Fruit fly (Drosophila melanogaster) whole organism, embryonic: ENCODE measurements around the gene CG3815.

Source experiments
- Abd-B ChIP-seq: fragments of 200-800 bp; sonication (Bioruptor generic); optimal IDR thresholded peaks from 2 replicates; lab custom pipeline; 2018; ENCODE audit warnings: missing biosample characterization, mild to moderate bottlenecking, missing genetic modification characterization, moderate library complexity
- B-H1 ChIP-seq: fragments of 200-800 bp; sonication (Bioruptor generic); IDR thresholded peaks from 3 replicates; pipeline ENCODE4 v1.3.6; 2022; ENCODE audit warnings: missing biosample characterization, missing genetic modification characterization
- Bdp1 ChIP-seq: fragments of 200-800 bp; sonication (Bioruptor generic); optimal IDR thresholded peaks from 3 replicates; lab custom pipeline; 2016; ENCODE audit warnings: missing biosample characterization, missing genetic modification characterization
- CG1024 ChIP-seq: fragments of 200-800 bp; sonication (Bioruptor generic); IDR thresholded peaks from 2 replicates; pipeline ENCODE4 v1.3.6; 2022; ENCODE audit warnings: missing biosample characterization, missing genetic modification characterization
- CG10274 ChIP-seq: fragments of 200-800 bp; sonication (Bioruptor generic); optimal IDR thresholded peaks from 3 replicates; lab custom pipeline; 2017; ENCODE audit warnings: missing biosample characterization, mild to moderate bottlenecking, missing genetic modification characterization
- CG10654 ChIP-seq: fragments of 200-800 bp; sonication (Bioruptor generic); optimal IDR thresholded peaks from 2 replicates; lab custom pipeline; 2016; ENCODE audit warnings: missing biosample characterization, missing genetic modification characterization
- CG11504 ChIP-seq: fragments of 200-800 bp; sonication (Bioruptor generic); optimal IDR thresholded peaks from 3 replicates; lab custom pipeline; 2019; ENCODE audit warnings: missing biosample characterization, mild to moderate bottlenecking, missing genetic modification characterization, moderate library complexity
- CG1233 ChIP-seq: fragments of 200-800 bp; sonication (Bioruptor generic); optimal IDR thresholded peaks from 4 replicates; lab custom pipeline; 2018; ENCODE audit warnings: missing biosample characterization, mild to moderate bottlenecking, missing genetic modification characterization
- CG15011 ChIP-seq: fragments of 200-800 bp; sonication (Bioruptor generic); optimal IDR thresholded peaks from 3 replicates; lab custom pipeline; 2018; ENCODE audit warnings: missing biosample characterization, mild to moderate bottlenecking, missing genetic modification characterization
- CG1529 ChIP-seq: fragments of 200-800 bp; sonication (Bioruptor generic); optimal IDR thresholded peaks from 3 replicates; lab custom pipeline; 2018; ENCODE audit warnings: missing biosample characterization, missing genetic modification characterization
- CG1603 ChIP-seq: fragments of 200-800 bp; sonication (Bioruptor generic); optimal IDR thresholded peaks from 2 replicates; lab custom pipeline; 2019; ENCODE audit warnings: missing biosample characterization, mild to moderate bottlenecking, missing genetic modification characterization, moderate library complexity
- CG17359 ChIP-seq: fragments of 200-800 bp; sonication (Bioruptor generic); optimal IDR thresholded peaks from 3 replicates; lab custom pipeline; 2018; ENCODE audit warnings: missing biosample characterization, mild to moderate bottlenecking, missing genetic modification characterization, moderate library complexity
- CG18476 ChIP-seq: fragments of 200-800 bp; sonication (Bioruptor generic); optimal IDR thresholded peaks from 2 replicates; lab custom pipeline; 2016; ENCODE audit warnings: missing biosample characterization, mild to moderate bottlenecking, missing genetic modification characterization
- CG2202 ChIP-seq: fragments of 200-800 bp; sonication (Bioruptor generic); optimal IDR thresholded peaks from 2 replicates; lab custom pipeline; 2018; ENCODE audit warnings: missing biosample characterization, mild to moderate bottlenecking, missing genetic modification characterization
- CG3163 ChIP-seq: fragments of 200-800 bp; sonication (Bioruptor generic); optimal IDR thresholded peaks from 3 replicates; lab custom pipeline; 2016; ENCODE audit warnings: missing biosample characterization, missing genetic modification characterization
- CG3407 ChIP-seq: fragments of 200-800 bp; sonication (Bioruptor generic); optimal IDR thresholded peaks from 2 replicates; lab custom pipeline; 2018; ENCODE audit warnings: missing biosample characterization, mild to moderate bottlenecking, missing genetic modification characterization
- CG34376 ChIP-seq: fragments of 200-800 bp; sonication (Bioruptor generic); optimal IDR thresholded peaks from 2 replicates; lab custom pipeline; 2018; ENCODE audit warnings: missing biosample characterization, mild to moderate bottlenecking, missing genetic modification characterization
- CG7556 ChIP-seq: fragments of 200-800 bp; sonication (Bioruptor generic); optimal IDR thresholded peaks from 2 replicates; lab custom pipeline; 2017; ENCODE audit warnings: missing biosample characterization, mild to moderate bottlenecking, missing genetic modification characterization
- CG8290 ChIP-seq, 3 experiments: fragments of 200-800 bp; sonication (Bioruptor generic); optimal IDR thresholded peaks; 2 replicates each; lab custom pipeline; 2016 to 2019; ENCODE audit warnings: missing biosample characterization in 3 of 3, missing genetic modification characterization in 3 of 3, mild to moderate bottlenecking in 2 of 3, moderate library complexity in 1 of 3
- CG9609 ChIP-seq: fragments of 200-800 bp; sonication (Bioruptor generic); optimal IDR thresholded peaks from 3 replicates; lab custom pipeline; 2016; ENCODE audit warnings: missing biosample characterization, missing genetic modification characterization
- CTCF ChIP-seq: fragments of 200-800 bp; sonication (Bioruptor generic); optimal IDR thresholded peaks from 2 replicates; lab custom pipeline; 2017; ENCODE audit warnings: missing biosample characterization, mild to moderate bottlenecking, missing genetic modification characterization, moderate library complexity
- HLH54F ChIP-seq: fragments of 200-800 bp; sonication (Bioruptor generic); optimal IDR thresholded peaks from 3 replicates; lab custom pipeline; 2016; ENCODE audit warnings: missing biosample characterization, missing genetic modification characterization
- Hey ChIP-seq: fragments of 200-800 bp; sonication (Bioruptor generic); optimal IDR thresholded peaks from 3 replicates; lab custom pipeline; 2018; ENCODE audit warnings: missing biosample characterization, mild to moderate bottlenecking, missing genetic modification characterization
- Lhr ChIP-seq: fragments of 200-800 bp; sonication (Bioruptor generic); optimal IDR thresholded peaks from 3 replicates; lab custom pipeline; 2017; ENCODE audit warnings: mild to moderate bottlenecking, missing biosample characterization, missing genetic modification reagents, missing genetic modification characterization
- Mes4 ChIP-seq: fragments of 200-800 bp; sonication (Bioruptor generic); optimal IDR thresholded peaks from 2 replicates; lab custom pipeline; 2016; ENCODE audit warnings: missing biosample characterization, missing genetic modification characterization
- NC2β ChIP-seq: fragments of 200-800 bp; sonication (Bioruptor generic); optimal IDR thresholded peaks from 2 replicates; lab custom pipeline; 2016; ENCODE audit warnings: missing biosample characterization, missing genetic modification characterization
- Oaz ChIP-seq: fragments of 200-800 bp; sonication (Bioruptor generic); IDR thresholded peaks from 2 replicates; pipeline ENCODE4 v1.3.6; 2022; ENCODE audit warnings: missing biosample characterization, missing genetic modification characterization
- Optix ChIP-seq: fragments of 200-800 bp; sonication (Bioruptor generic); IDR thresholded peaks from 3 replicates; pipeline ENCODE4 v1.3.6; 2022; ENCODE audit warnings: missing biosample characterization, missing genetic modification characterization
- Ptx1 ChIP-seq: fragments of 200-800 bp; sonication (Bioruptor generic); IDR thresholded peaks from 2 replicates; pipeline ENCODE4 v1.3.6; 2022; ENCODE audit warnings: missing biosample characterization, missing genetic modification characterization
- Spps ChIP-seq: fragments of 200-800 bp; sonication (Bioruptor generic); optimal IDR thresholded peaks from 2 replicates; lab custom pipeline; 2018; ENCODE audit warnings: missing biosample characterization, mild to moderate bottlenecking, missing genetic modification characterization
- Taf1 ChIP-seq: fragments of 200-800 bp; sonication (Bioruptor generic); IDR thresholded peaks from 2 replicates; pipeline ENCODE4 v1.3.6; 2022; ENCODE audit warnings: missing biosample characterization, missing genetic modification characterization
- Usf ChIP-seq: fragments of 200-800 bp; sonication (Bioruptor generic); optimal IDR thresholded peaks from 2 replicates; lab custom pipeline; 2017; ENCODE audit warnings: missing genotype, missing biosample characterization, missing genetic modification characterization
- Vsx1 ChIP-seq: fragments of 200-800 bp; sonication (Bioruptor generic); optimal IDR thresholded peaks from 2 replicates; lab custom pipeline; 2017; ENCODE audit warnings: missing biosample characterization, mild to moderate bottlenecking, missing genetic modification characterization, missing genetic modification reagents
- ab ChIP-seq: fragments of 200-800 bp; sonication (Bioruptor generic); optimal IDR thresholded peaks from 2 replicates; lab custom pipeline; 2016; ENCODE audit warnings: missing biosample characterization, missing genetic modification characterization
- ato ChIP-seq: fragments of 200-800 bp; sonication (Bioruptor generic); IDR thresholded peaks from 2 replicates; pipeline ENCODE4 v1.3.6; 2022; ENCODE audit warnings: missing biosample characterization, missing genetic modification characterization; ENCODE audit not compliant: partially characterized antibody
- bcd ChIP-seq: fragments of 200-800 bp; sonication (Bioruptor generic); optimal IDR thresholded peaks from 2 replicates; lab custom pipeline; 2017; ENCODE audit warnings: missing biosample characterization, mild to moderate bottlenecking, missing genetic modification characterization
- caup ChIP-seq: fragments of 200-800 bp; sonication (Bioruptor generic); optimal IDR thresholded peaks from 3 replicates; lab custom pipeline; 2017; ENCODE audit warnings: missing biosample characterization, mild to moderate bottlenecking, missing genetic modification characterization, moderate library complexity; ENCODE audit not compliant: severe bottlenecking
- dan ChIP-seq: fragments of 200-800 bp; sonication (Bioruptor generic); IDR thresholded peaks from 2 replicates; pipeline ENCODE4 v1.3.6; 2022; ENCODE audit warnings: missing biosample characterization, missing genetic modification characterization
- esg ChIP-seq: fragments of 200-800 bp; sonication (Bioruptor generic); conservative IDR thresholded peaks from 2 replicates; pipeline ENCODE4 v1.3.6; 2022; ENCODE audit warnings: missing biosample characterization, missing genetic modification characterization
- fd3F ChIP-seq: fragments of 200-800 bp; sonication (Bioruptor generic); optimal IDR thresholded peaks from 2 replicates; lab custom pipeline; 2018; ENCODE audit warnings: missing biosample characterization, mild to moderate bottlenecking, missing genetic modification characterization, moderate library complexity
- hbn ChIP-seq: fragments of 200-800 bp; sonication (Bioruptor generic); IDR thresholded peaks from 2 replicates; pipeline ENCODE4 v1.3.6; 2022; ENCODE audit warnings: missing biosample characterization, missing genetic modification characterization; ENCODE audit not compliant: partially characterized antibody
- jing ChIP-seq: fragments of 200-800 bp; sonication (Bioruptor generic); optimal IDR thresholded peaks from 2 replicates; lab custom pipeline; 2018; ENCODE audit warnings: missing biosample characterization, mild to moderate bottlenecking, missing genetic modification characterization
- nau ChIP-seq: fragments of 200-800 bp; sonication (Bioruptor generic); optimal IDR thresholded peaks from 3 replicates; lab custom pipeline; 2017; ENCODE audit warnings: missing biosample characterization, mild to moderate bottlenecking, missing genetic modification characterization, missing genetic modification reagents
- pho ChIP-seq: fragments of 200-800 bp; sonication (Bioruptor generic); optimal IDR thresholded peaks from 2 replicates; lab custom pipeline; 2016; ENCODE audit warnings: missing biosample characterization, missing genetic modification characterization
- pzg ChIP-seq: fragments of 200-800 bp; sonication (Bioruptor generic); optimal IDR thresholded peaks from 3 replicates; lab custom pipeline; 2018; ENCODE audit warnings: missing biosample characterization, mild to moderate bottlenecking, missing genetic modification characterization, moderate library complexity
- ranshi ChIP-seq: fragments of 200-800 bp; sonication (Bioruptor generic); IDR thresholded peaks from 2 replicates; pipeline ENCODE4 v1.3.6; 2022; ENCODE audit warnings: missing biosample characterization, missing genetic modification characterization
- schlank ChIP-seq: fragments of 200-800 bp; sonication (Bioruptor generic); optimal IDR thresholded peaks from 2 replicates; lab custom pipeline; 2018; ENCODE audit warnings: missing biosample characterization, mild to moderate bottlenecking, missing genetic modification characterization
- slbo ChIP-seq: fragments of 200-800 bp; sonication (Bioruptor generic); IDR thresholded peaks from 2 replicates; pipeline ENCODE4 v1.3.6; 2022; ENCODE audit warnings: missing biosample characterization, missing genetic modification characterization
- stc ChIP-seq: fragments of 200-800 bp; sonication (Bioruptor generic); IDR thresholded peaks from 2 replicates; pipeline ENCODE4 v1.3.6; 2022; ENCODE audit warnings: missing biosample characterization, missing genetic modification characterization
- tgo ChIP-seq: fragments of 200-800 bp; sonication (Bioruptor generic); IDR thresholded peaks from 3 replicates; pipeline ENCODE4 v1.3.6; 2022; ENCODE audit warnings: missing biosample characterization, missing genetic modification characterization
- trem ChIP-seq: fragments of 200-800 bp; optimal IDR thresholded peaks from 3 replicates; lab custom pipeline; 2019; ENCODE audit warnings: missing biosample characterization, mild to moderate bottlenecking, missing genetic modification characterization, moderate library complexity
- wdn ChIP-seq: fragments of 200-800 bp; sonication (Bioruptor generic); IDR thresholded peaks from 2 replicates; pipeline ENCODE4 v1.3.6; 2022; ENCODE audit warnings: missing biosample characterization, missing genetic modification characterization
- yki ChIP-seq: fragments of >200 bp; optimal IDR thresholded peaks from 3 replicates; lab custom pipeline; 2018

Gene CG3815

DNA sequence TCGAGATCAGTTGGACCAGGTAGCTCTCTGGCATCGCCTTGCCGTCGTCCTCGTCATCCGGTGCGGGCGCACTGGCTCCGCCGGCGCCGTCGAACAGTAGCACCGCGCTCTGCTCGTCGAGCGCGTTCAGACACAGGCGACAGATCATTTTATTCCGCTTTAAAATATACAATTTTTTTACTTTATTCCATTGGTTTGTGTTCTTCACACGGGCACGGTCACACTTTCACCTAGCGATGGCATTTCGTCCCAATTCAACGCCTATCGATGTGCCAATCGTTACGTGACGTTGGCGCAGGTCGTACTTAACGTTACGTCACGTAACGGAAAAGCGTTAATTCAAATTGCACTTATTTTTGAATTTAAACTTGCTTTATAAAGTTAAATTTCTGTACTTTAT, 5.9 kb downstream of the CG3815 start, which contains the start of gene CG12219 (continued):
- TF ChIP-seq CG1603 (tag; lab: Kevin White, UChicago) (no peak), ato (peak; percentile 10; the same call in 1 of the 2 replicates), CG3163 (GFP tag; lab: Kevin White, UChicago) (no peak), Hey (tag; lab: Kevin White, UChicago) (no peak), ranshi (no peak), HLH54F (GFP tag; lab: Kevin White, UChicago) (no peak), jing (GFP tag; lab: Kevin White, UChicago) (no peak), yki (lab: Kevin White, UChicago) (no peak), Optix (no peak), CG11504 (tag; lab: Kevin White, UChicago) (no peak), NC2β (GFP tag; lab: Kevin White, UChicago) (no peak), Lhr (GFP tag; lab: Kevin White, UChicago) (peak; percentile 5), CG10274 (GFP tag; lab: Kevin White, UChicago) (no peak), wdn (GFP tag; lab: Robert Waterston, UW) (no peak), Usf (no peak), CTCF (no peak), CG17359 (no peak), esg (GFP tag; lab: Robert Waterston, UW) (no peak), pho (no peak), CG1024 (GFP tag; lab: Robert Waterston, UW) (no peak), CG34376 (GFP tag; lab: Kevin White, UChicago) (no peak), hbn (GFP tag; lab: Robert Waterston, UW) (peak; percentile 65), caup (no peak), CG8290 (GFP tag; optimal IDR thresholded peaks at IDR 0.05; lab: Kevin White, UChicago) (no peak), CG8290 (tag; optimal IDR thresholded peaks at IDR 0.05; lab: Kevin White, UChicago) (no peak), CG2202 (tag; lab: Kevin White, UChicago) (no peak), CG15011 (GFP tag; lab: Kevin White, UChicago) (no peak), CG1233 (GFP tag; lab: Kevin White, UChicago) (no peak), tgo (GFP tag; lab: Robert Waterston, UW) (no peak), CG10654 (GFP tag; lab: Kevin White, UChicago) (no peak), nau (GFP tag; lab: Kevin White, UChicago) (no peak), Ptx1 (GFP tag; lab: Robert Waterston, UW) (no peak), bcd (GFP tag; lab: Kevin White, UChicago) (no peak), Mes4 (GFP tag; lab: Kevin White, UChicago) (no peak), Oaz (no peak), Abd-B (GFP tag; lab: Kevin White, UChicago) (no peak), Bdp1 (GFP tag; lab: Kevin White, UChicago) (no peak), trem (tag; lab: Kevin White, UChicago) (peak; percentile 49), schlank (tag; lab: Kevin White, UChicago) (no peak), slbo (GFP tag; lab: Robert Waterston, UW) (no peak), B-H1 (GFP tag; lab: Robert Waterston, UW) (no peak), fd3F (GFP tag; lab: Kevin White, UChicago) (no peak), CG9609 (GFP tag; lab: Kevin White, UChicago) (no peak), pzg (GFP tag; lab: Kevin White, UChicago) (peak; percentile 72), CG3407 (GFP tag; lab: Kevin White, UChicago) (no peak), ab (GFP tag; lab: Kevin White, UChicago) (no peak), Taf1 (no peak), Spps (tag; lab: Kevin White, UChicago) (no peak), CG7556 (GFP tag; lab: Kevin White, UChicago) (no peak), CG1529 (GFP tag; lab: Kevin White, UChicago) (no peak), Vsx1 (GFP tag; lab: Kevin White, UChicago) (no peak), stc (GFP tag; lab: Robert Waterston, UW) (no peak), dan (no peak), CG18476 (GFP tag; lab: Kevin White, UChicago) (no peak)
